Worm (Caenorhabditis elegans) whole organism, late embryonic: ENCODE measurements around the gene R53.5.

Experiments used
- C38D4.7 ChIP-seq: fragments of 200-800 bp; sonication (Bioruptor generic); optimal IDR thresholded peaks from 2 replicates; lab custom pipeline; 2018; ENCODE audit warnings: mild to moderate bottlenecking, missing genetic modification characterization, moderate library complexity, missing compliant biosample characterization
- F13H6.1 ChIP-seq: sonication (generic microtip); optimal IDR thresholded peaks from 2 replicates; lab custom pipeline; 2016; ENCODE audit warnings: missing genetic modification characterization, missing compliant biosample characterization
- K09A11.1 ChIP-seq: sonication (generic microtip); optimal IDR thresholded peaks from 2 replicates; lab custom pipeline; 2017; ENCODE audit warnings: antibody characterized with exemption, mild to moderate bottlenecking, missing genetic modification characterization, missing compliant biosample characterization; ENCODE audit not compliant: insufficient read depth
- T23F11.4 ChIP-seq: fragments of 200-800 bp; sonication (Bioruptor generic); optimal IDR thresholded peaks from 2 replicates; lab custom pipeline; 2018; ENCODE audit warnings: mild to moderate bottlenecking, missing genetic modification characterization, missing compliant biosample characterization
- Y22D7AL.16 ChIP-seq: sonication (generic microtip); optimal IDR thresholded peaks from 2 replicates; lab custom pipeline; 2016; ENCODE audit warnings: missing genetic modification characterization, missing compliant biosample characterization
- ama-1 ChIP-seq: fragments of 150-350 bp; optimal IDR thresholded peaks from 2 replicates; lab custom pipeline; 2014
- ceh-18 ChIP-seq: sonication (generic microtip); optimal IDR thresholded peaks from 2 replicates; lab custom pipeline; 2016; ENCODE audit warnings: missing genetic modification characterization, missing compliant biosample characterization
- ceh-19 ChIP-seq: fragments of 200-800 bp; sonication (Bioruptor generic); optimal IDR thresholded peaks from 2 replicates; lab custom pipeline; 2018; ENCODE audit warnings: mild to moderate bottlenecking, missing genetic modification characterization, missing compliant biosample characterization
- ceh-2 ChIP-seq: sonication (generic microtip); optimal IDR thresholded peaks from 2 replicates; lab custom pipeline; 2016; ENCODE audit warnings: missing genotype, missing genetic modification characterization, missing compliant biosample characterization
- ceh-31 ChIP-seq: sonication (generic microtip); optimal IDR thresholded peaks from 2 replicates; lab custom pipeline; 2016; ENCODE audit warnings: missing genetic modification characterization, missing compliant biosample characterization
- ceh-48 ChIP-seq: sonication (generic microtip); optimal IDR thresholded peaks from 2 replicates; lab custom pipeline; 2016; ENCODE audit warnings: missing genetic modification characterization, inconsistent platforms, missing compliant biosample characterization
- ceh-6 ChIP-seq: fragments of 200-800 bp; sonication (Bioruptor generic); optimal IDR thresholded peaks from 2 replicates; lab custom pipeline; 2018; ENCODE audit warnings: mild to moderate bottlenecking, missing genetic modification characterization, missing compliant biosample characterization
- che-1 ChIP-seq: sonication (generic microtip); optimal IDR thresholded peaks from 2 replicates; lab custom pipeline; 2016; ENCODE audit warnings: mild to moderate bottlenecking, missing genetic modification characterization, missing compliant biosample characterization
- dve-1 ChIP-seq: sonication (generic microtip); optimal IDR thresholded peaks from 2 replicates; lab custom pipeline; 2017; ENCODE audit warnings: antibody characterized with exemption, mild to moderate bottlenecking, missing genetic modification characterization, missing compliant biosample characterization
- elt-2 ChIP-seq: sonication (generic microtip); optimal IDR thresholded peaks from 2 replicates; lab custom pipeline; 2016; ENCODE audit warnings: missing genetic modification reagents, missing genetic modification characterization, missing compliant biosample characterization
- ets-4 ChIP-seq: sonication (generic microtip); optimal IDR thresholded peaks from 2 replicates; lab custom pipeline; 2016; ENCODE audit warnings: missing genetic modification characterization, missing compliant biosample characterization
- fkh-10 ChIP-seq: fragments of 150-350 bp; optimal IDR thresholded peaks from 2 replicates; lab custom pipeline; 2014; ENCODE audit warnings: missing biosample characterization, missing genetic modification reagents, missing genetic modification characterization
- fkh-6 ChIP-seq: sonication (generic microtip); optimal IDR thresholded peaks from 2 replicates; lab custom pipeline; 2016; ENCODE audit warnings: missing genetic modification characterization, missing compliant biosample characterization
- gmeb-2 ChIP-seq: sonication (generic microtip); optimal IDR thresholded peaks from 2 replicates; lab custom pipeline; 2016; ENCODE audit warnings: missing genetic modification characterization, inconsistent platforms, missing compliant biosample characterization
- hlh-15 ChIP-seq: sonication (generic microtip); optimal IDR thresholded peaks from 2 replicates; lab custom pipeline; 2016; ENCODE audit warnings: missing genetic modification characterization, missing compliant biosample characterization
- hlh-30 ChIP-seq: sonication (generic microtip); optimal IDR thresholded peaks from 2 replicates; lab custom pipeline; 2017; ENCODE audit warnings: antibody characterized with exemption, missing genetic modification characterization, missing compliant biosample characterization; ENCODE audit not compliant: insufficient read depth
- hlh-6 ChIP-seq: sonication (generic microtip); optimal IDR thresholded peaks from 2 replicates; lab custom pipeline; 2016; ENCODE audit warnings: missing genotype, missing genetic modification characterization, missing compliant biosample characterization
- lim-6 ChIP-seq: sonication (generic microtip); optimal IDR thresholded peaks from 2 replicates; lab custom pipeline; 2016; ENCODE audit warnings: missing genetic modification characterization, missing compliant biosample characterization
- lin-11 ChIP-seq: fragments of 200-800 bp; sonication (Bioruptor generic); optimal IDR thresholded peaks from 2 replicates; lab custom pipeline; 2018; ENCODE audit warnings: mild to moderate bottlenecking, missing genetic modification characterization, missing compliant biosample characterization
- mec-3 ChIP-seq: sonication (generic microtip); optimal IDR thresholded peaks from 2 replicates; lab custom pipeline; 2016; ENCODE audit warnings: borderline replicate concordance, missing genetic modification characterization, missing compliant biosample characterization
- nhr-11 ChIP-seq: fragments of 150-350 bp; optimal IDR thresholded peaks from 2 replicates; lab custom pipeline; 2014; ENCODE audit warnings: missing biosample characterization, missing genetic modification characterization
- nhr-232 ChIP-seq: sonication (generic microtip); optimal IDR thresholded peaks from 2 replicates; lab custom pipeline; 2016; ENCODE audit warnings: missing genetic modification characterization, missing compliant biosample characterization
- pag-3 ChIP-seq: sonication (generic microtip); optimal IDR thresholded peaks from 2 replicates; lab custom pipeline; 2016; ENCODE audit warnings: missing compliant biosample characterization, missing genetic modification characterization, borderline replicate concordance
- pat-9 ChIP-seq: fragments of 200-800 bp; sonication (Bioruptor generic); optimal IDR thresholded peaks from 2 replicates; lab custom pipeline; 2018; ENCODE audit warnings: mild to moderate bottlenecking, missing genetic modification characterization, moderate library complexity, missing compliant biosample characterization
- pax-1 ChIP-seq: fragments of 150-350 bp; optimal IDR thresholded peaks from 2 replicates; lab custom pipeline; 2014; ENCODE audit warnings: missing biosample characterization, missing genetic modification characterization
- pha-4 ChIP-seq: fragments of 150-350 bp; optimal IDR thresholded peaks from 2 replicates; lab custom pipeline; 2018; ENCODE audit warnings: missing biosample characterization, missing genetic modification reagents, missing genetic modification characterization
- pros-1 ChIP-seq: fragments of 150-350 bp; optimal IDR thresholded peaks from 2 replicates; lab custom pipeline; 2014; ENCODE audit warnings: missing biosample characterization, missing genetic modification reagents, missing genetic modification characterization
- ref-2 ChIP-seq: sonication (generic microtip); optimal IDR thresholded peaks from 2 replicates; lab custom pipeline; 2016; ENCODE audit warnings: missing genetic modification characterization, missing compliant biosample characterization
- sox-2 ChIP-seq: fragments of 200-800 bp; sonication (Bioruptor generic); IDR thresholded peaks from 2 replicates; pipeline ENCODE4 v1.3.6; 2022; ENCODE audit warnings: missing genetic modification reagents, missing genetic modification characterization, missing compliant biosample characterization
- syd-9 ChIP-seq: sonication (generic microtip); optimal IDR thresholded peaks from 2 replicates; lab custom pipeline; 2016; ENCODE audit warnings: mild to moderate bottlenecking, missing genetic modification characterization, moderate library complexity, missing compliant biosample characterization
- tbx-2 ChIP-seq: sonication (generic microtip); optimal IDR thresholded peaks from 2 replicates; lab custom pipeline; 2016; ENCODE audit warnings: missing genetic modification characterization, missing compliant biosample characterization
- ttx-3 ChIP-seq: sonication (generic microtip); optimal IDR thresholded peaks from 2 replicates; lab custom pipeline; 2016; ENCODE audit warnings: missing genetic modification reagents, missing genetic modification characterization, missing compliant biosample characterization
- unc-42 ChIP-seq: sonication (generic microtip); optimal IDR thresholded peaks from 2 replicates; lab custom pipeline; 2016; ENCODE audit warnings: missing genotype, missing genetic modification characterization, missing compliant biosample characterization
- unc-55 ChIP-seq: sonication (generic microtip); optimal IDR thresholded peaks from 2 replicates; lab custom pipeline; 2017; ENCODE audit warnings: missing biosample characterization, missing genetic modification reagents, missing genetic modification characterization
- unc-86 ChIP-seq: sonication (generic microtip); optimal IDR thresholded peaks from 2 replicates; lab custom pipeline; 2016; ENCODE audit warnings: missing genetic modification characterization, missing compliant biosample characterization
- zip-5 ChIP-seq: sonication (generic microtip); optimal IDR thresholded peaks from 2 replicates; lab custom pipeline; 2016; ENCODE audit warnings: missing genetic modification characterization, missing compliant biosample characterization
- ztf-16 ChIP-seq: sonication (generic microtip); optimal IDR thresholded peaks from 2 replicates; lab custom pipeline; 2017; ENCODE audit warnings: missing genetic modification characterization, missing compliant biosample characterization

Gene R53.5

ce11 chrII:9982437-9982836, 12.1 kb upstream of the R53.5 start:
- TF ChIP-seq unc-42 (tag; lab: Kevin White, UChicago) (peak; percentile 81), gmeb-2 (tag; lab: Kevin White, UChicago) (no peak), ceh-31 (tag; lab: Kevin White, UChicago) (peak; percentile 42)

ce11 chrII:9981760-9982159, 11.5 kb upstream of the R53.5 start, which contains the start of gene sdz-38:
sdz-38 (minus strand) TSS chrII:9981860.
- no peak for TF ChIP-seq tbx-2 (tag; lab: Kevin White, UChicago)
- TF ChIP-seq sox-2 = no peak
- no peak for TF ChIP-seq lin-11 (tag; lab: Kevin White, UChicago)
- no peak for TF ChIP-seq pag-3 (tag; lab: Kevin White, UChicago)
- TF ChIP-seq F13H6.1 (tag; lab: Kevin White, UChicago) = no peak
- TF ChIP-seq pat-9 (tag; lab: Kevin White, UChicago) = no peak
- TF ChIP-seq ceh-31 (tag; lab: Kevin White, UChicago) = no peak
- TF ChIP-seq zip-5 = no peak
- TF ChIP-seq unc-42 (tag; lab: Kevin White, UChicago) = no peak

ce11 chrII:9980077-9980631, 9.9 kb upstream of the R53.5 start, which contains the start of gene ZK892.6:
ZK892.6 (minus strand) TSS chrII:9980127.
- TF ChIP-seq gmeb-2 (tag; lab: Kevin White, UChicago) = no peak
- no peak for TF ChIP-seq ama-1
- TF ChIP-seq tbx-2 (tag; lab: Kevin White, UChicago) = no peak
- TF ChIP-seq ceh-31 (tag; lab: Kevin White, UChicago) = no peak
- no peak for TF ChIP-seq unc-42 (tag; lab: Kevin White, UChicago)
- TF ChIP-seq hlh-30 = no peak
- TF ChIP-seq C38D4.7 (GFP tag; lab: Kevin White, UChicago) = no peak
- TF ChIP-seq ceh-48 (tag; lab: Kevin White, UChicago) = no peak
- TF ChIP-seq zip-5 = no peak
- no peak for TF ChIP-seq lin-11 (tag; lab: Kevin White, UChicago)
- TF ChIP-seq K09A11.1 (tag; lab: Kevin White, UChicago) = no peak
- TF ChIP-seq hlh-15 (tag; lab: Kevin White, UChicago) = no peak
- no peak for TF ChIP-seq ztf-16 (tag; lab: Kevin White, UChicago)
- no peak for TF ChIP-seq mec-3
- no peak for TF ChIP-seq F13H6.1 (tag; lab: Kevin White, UChicago)
- no peak for TF ChIP-seq fkh-10 (GFP tag; lab: Kevin White, UChicago)
- no peak for TF ChIP-seq fkh-6
- TF ChIP-seq che-1 = no peak
- no peak for TF ChIP-seq ets-4 (tag; lab: Kevin White, UChicago)
- TF ChIP-seq, all 69 proteins: peak for 0

- TF ChIP-seq ttx-3 (tag; lab: Kevin White, UChicago) (no peak), pax-1 (tag; lab: Kevin White, UChicago) (no peak), fkh-10 (GFP tag; lab: Kevin White, UChicago) (no peak), ref-2 (tag; lab: Kevin White, UChicago) (no peak), nhr-232 (tag; lab: Kevin White, UChicago) (no peak), pha-4 (tag; lab: Kevin White, UChicago) (no peak), sox-2 (no peak), gmeb-2 (tag; lab: Kevin White, UChicago) (no peak)
These were observed 6.1 kb upstream of the R53.5 start, which contains the start of gene R53.8 for ce11 chrII:9976405-9976804. R53.8 (plus strand) TSS chrII:9976705.

- TF ChIP-seq syd-9 (tag; lab: Kevin White, UChicago) (no peak), unc-86 (tag; lab: Kevin White, UChicago) (no peak), Y22D7AL.16 (no peak), pros-1 (tag; lab: Kevin White, UChicago) (no peak), nhr-11 (no peak), hlh-6 (tag; lab: Kevin White, UChicago) (no peak), unc-55 (GFP tag; lab: Kevin White, UChicago) (peak; percentile 22), hlh-30 (no peak), unc-42 (tag; lab: Kevin White, UChicago) (no peak), tbx-2 (tag; lab: Kevin White, UChicago) (no peak), elt-2 (tag; lab: Kevin White, UChicago) (no peak), ceh-2 (tag; lab: Kevin White, UChicago) (no peak), dve-1 (tag; lab: Kevin White, UChicago) (peak; percentile 11), lim-6 (tag; lab: Kevin White, UChicago) (no peak), zip-5 (no peak), F13H6.1 (tag; lab: Kevin White, UChicago) (no peak), ceh-48 (tag; lab: Kevin White, UChicago) (no peak), hlh-15 (tag; lab: Kevin White, UChicago) (no peak), sox-2 (no peak), ets-4 (tag; lab: Kevin White, UChicago) (no peak), ceh-18 (peak; percentile 43), T23F11.4 (GFP tag; lab: Kevin White, UChicago) (no peak), ceh-19 (GFP tag; lab: Kevin White, UChicago) (no peak), ceh-6 (GFP tag; lab: Kevin White, UChicago) (no peak), ttx-3 (tag; lab: Kevin White, UChicago) (no peak)
These were observed 4.7 kb upstream of the R53.5 start, which contains the start of gene aakg-5 for ce11 chrII:9974967-9975366. aakg-5 (minus strand) TSS chrII:9975125.
